Fruit fly (Drosophila melanogaster) whole organism, embryonic: ENCODE results near the gene GstD5.

ENCODE experiments used
- Abd-B ChIP-seq: fragments of 200-800 bp; sonication (Bioruptor generic); optimal IDR thresholded peaks from 2 replicates; lab custom pipeline; 2018; ENCODE audit warnings: missing biosample characterization, mild to moderate bottlenecking, missing genetic modification characterization, moderate library complexity
- Antp ChIP-seq: fragments of 200-800 bp; sonication (Bioruptor generic); optimal IDR thresholded peaks from 3 replicates; lab custom pipeline; 2016; ENCODE audit warnings: missing biosample characterization, missing genetic modification characterization
- B-H2 ChIP-seq: fragments of 200-800 bp; sonication (Bioruptor generic); optimal IDR thresholded peaks from 2 replicates; lab custom pipeline; 2018; ENCODE audit warnings: missing biosample characterization, mild to moderate bottlenecking, missing genetic modification characterization
- Bgb ChIP-seq: fragments of 200-800 bp; sonication (Bioruptor generic); IDR thresholded peaks from 2 replicates; pipeline ENCODE4 v1.3.6; 2022; ENCODE audit warnings: missing biosample characterization, missing genetic modification characterization; ENCODE audit not compliant: partially characterized antibody
- CG10147 ChIP-seq: fragments of 200-800 bp; sonication (Bioruptor generic); optimal IDR thresholded peaks from 2 replicates; lab custom pipeline; 2019; ENCODE audit warnings: missing biosample characterization, mild to moderate bottlenecking, missing genetic modification characterization, moderate library complexity
- CG10366 ChIP-seq: fragments of 200-800 bp; sonication (Bioruptor generic); IDR thresholded peaks from 2 replicates; pipeline ENCODE4 v1.3.6; 2022; ENCODE audit warnings: missing biosample characterization, missing genetic modification characterization
- CG10543 ChIP-seq: fragments of 200-800 bp; sonication (Bioruptor generic); optimal IDR thresholded peaks from 3 replicates; lab custom pipeline; 2017; ENCODE audit warnings: missing biosample characterization, mild to moderate bottlenecking, missing genetic modification characterization, moderate library complexity
- CG1233 ChIP-seq: fragments of 200-800 bp; sonication (Bioruptor generic); optimal IDR thresholded peaks from 4 replicates; lab custom pipeline; 2018; ENCODE audit warnings: missing biosample characterization, mild to moderate bottlenecking, missing genetic modification characterization
- CG1602 ChIP-seq: fragments of 200-800 bp; sonication (Bioruptor generic); optimal IDR thresholded peaks from 3 replicates; lab custom pipeline; 2016; ENCODE audit warnings: missing biosample characterization, missing genetic modification characterization
- CG18011 ChIP-seq: fragments of 200-800 bp; sonication (Bioruptor generic); optimal IDR thresholded peaks from 2 replicates; lab custom pipeline; 2017; ENCODE audit warnings: missing biosample characterization, missing genetic modification characterization, mild to moderate bottlenecking, moderate library complexity, missing genotype
- CG1832 ChIP-seq: fragments of 200-800 bp; sonication (Bioruptor generic); optimal IDR thresholded peaks from 2 replicates; lab custom pipeline; 2017; ENCODE audit warnings: missing biosample characterization, mild to moderate bottlenecking, missing genetic modification characterization, inconsistent platforms
- CG2129 ChIP-seq: fragments of 200-800 bp; sonication (Bioruptor generic); IDR thresholded peaks from 2 replicates; pipeline ENCODE4 v1.3.6; 2022; ENCODE audit warnings: missing biosample characterization, missing genetic modification characterization; ENCODE audit not compliant: partially characterized antibody
- CG32767 ChIP-seq: fragments of 200-800 bp; sonication (Bioruptor generic); IDR thresholded peaks from 2 replicates; pipeline ENCODE4 v1.3.6; 2022; ENCODE audit warnings: missing biosample characterization, missing genetic modification characterization
- CG32772 ChIP-seq: fragments of 200-800 bp; sonication (Bioruptor generic); IDR thresholded peaks from 2 replicates; pipeline ENCODE4 v1.3.6; 2022; ENCODE audit warnings: missing biosample characterization, missing genetic modification characterization
- CG4424 ChIP-seq: fragments of 200-800 bp; sonication (Bioruptor generic); optimal IDR thresholded peaks from 3 replicates; lab custom pipeline; 2016; ENCODE audit warnings: missing biosample characterization, missing genetic modification characterization
- CG5180 ChIP-seq: fragments of 200-800 bp; sonication (Bioruptor generic); optimal IDR thresholded peaks from 3 replicates; lab custom pipeline; 2017; ENCODE audit warnings: missing biosample characterization, missing genetic modification characterization, mild to moderate bottlenecking, moderate library complexity, missing genetic modification reagents
- Chrac-16 ChIP-seq: fragments of 200-800 bp; sonication (Bioruptor generic); optimal IDR thresholded peaks from 3 replicates; lab custom pipeline; 2016; ENCODE audit warnings: missing biosample characterization, missing genetic modification characterization
- D ChIP-seq, 2 experiments: fragments of 200-800 bp in 1 of 2; fragments of >200 bp in 1 of 2; sonication (Bioruptor generic) in 1 of 2; optimal IDR thresholded peaks; 2 replicates in 1 of 2; 3 replicates in 1 of 2; lab custom pipeline; 2017; ENCODE audit warnings: mild to moderate bottlenecking in 1 of 2, missing biosample characterization in 1 of 2, missing genetic modification characterization in 1 of 2, missing genetic modification reagents in 1 of 2
- ERR ChIP-seq: fragments of 200-800 bp; sonication (Bioruptor generic); optimal IDR thresholded peaks from 2 replicates; lab custom pipeline; 2016; ENCODE audit warnings: missing biosample characterization, missing genetic modification characterization
- Fer2 ChIP-seq: fragments of 200-800 bp; sonication (Bioruptor generic); optimal IDR thresholded peaks from 2 replicates; lab custom pipeline; 2018; ENCODE audit warnings: missing biosample characterization, mild to moderate bottlenecking, missing genetic modification characterization, moderate library complexity
- H2.0 ChIP-seq: fragments of 200-800 bp; sonication (Bioruptor generic); IDR thresholded peaks from 2 replicates; pipeline ENCODE4 v1.3.6; 2022; ENCODE audit warnings: missing biosample characterization, missing genetic modification characterization
- MESR4 ChIP-seq: fragments of 200-800 bp; sonication (Bioruptor generic); optimal IDR thresholded peaks from 2 replicates; lab custom pipeline; 2018; ENCODE audit warnings: missing biosample characterization, mild to moderate bottlenecking, missing genetic modification characterization, moderate library complexity
- Med ChIP-seq: fragments of 200-800 bp; sonication (Bioruptor generic); peaks from one replicate; lab custom pipeline; 2016; ENCODE audit warnings: missing biosample characterization, missing genetic modification characterization, mild to moderate bottlenecking, inconsistent platforms, moderate library complexity
- NC2α ChIP-seq: fragments of 200-800 bp; sonication (Bioruptor generic); optimal IDR thresholded peaks from 2 replicates; lab custom pipeline; 2016; ENCODE audit warnings: missing biosample characterization, missing genetic modification characterization
- NC2β ChIP-seq: fragments of 200-800 bp; sonication (Bioruptor generic); optimal IDR thresholded peaks from 2 replicates; lab custom pipeline; 2016; ENCODE audit warnings: missing biosample characterization, missing genetic modification characterization
- NfI ChIP-seq: fragments of 200-800 bp; sonication (Bioruptor generic); optimal IDR thresholded peaks from 3 replicates; lab custom pipeline; 2018; ENCODE audit warnings: missing biosample characterization, mild to moderate bottlenecking, missing genetic modification characterization, moderate library complexity
- Six4 ChIP-seq: fragments of 200-800 bp; sonication (Bioruptor generic); optimal IDR thresholded peaks from 2 replicates; lab custom pipeline; 2016; ENCODE audit warnings: missing biosample characterization, missing genetic modification characterization
- Sox102F ChIP-seq: fragments of 200-800 bp; sonication (Bioruptor generic); optimal IDR thresholded peaks from 2 replicates; lab custom pipeline; 2018; ENCODE audit warnings: missing biosample characterization, mild to moderate bottlenecking, missing genetic modification characterization, moderate library complexity
- Trl ChIP-seq, 3 experiments: fragments of >200 bp in 2 of 3; fragments of 200-800 bp in 1 of 3; sonication (Bioruptor generic) in 1 of 3; optimal IDR thresholded peaks; 2 replicates in 1 of 3; 3 replicates in 2 of 3; lab custom pipeline; 2016 to 2017; ENCODE audit warnings: missing biosample characterization in 1 of 3, missing genetic modification characterization in 1 of 3
- abd-A ChIP-seq: fragments of 200-800 bp; sonication (Bioruptor generic); optimal IDR thresholded peaks from 3 replicates; lab custom pipeline; 2019; ENCODE audit warnings: missing biosample characterization, mild to moderate bottlenecking, missing genetic modification characterization, moderate library complexity
- ara ChIP-seq: fragments of 200-800 bp; sonication (Bioruptor generic); IDR thresholded peaks from 2 replicates; pipeline ENCODE4 v1.3.6; 2022; ENCODE audit warnings: missing biosample characterization, missing genetic modification characterization
- cas ChIP-seq: fragments of 200-800 bp; sonication (Bioruptor generic); IDR thresholded peaks from 2 replicates; pipeline ENCODE4 v1.3.6; 2022; ENCODE audit warnings: missing biosample characterization, missing genetic modification characterization
- crol ChIP-seq: fragments of 200-800 bp; sonication (Bioruptor generic); IDR thresholded peaks from 2 replicates; pipeline ENCODE4 v1.3.6; 2022; ENCODE audit warnings: missing biosample characterization, missing genetic modification characterization
- dmrt99B ChIP-seq: fragments of 200-800 bp; sonication (Bioruptor generic); optimal IDR thresholded peaks from 2 replicates; lab custom pipeline; 2018; ENCODE audit warnings: missing biosample characterization, mild to moderate bottlenecking, missing genetic modification characterization, moderate library complexity
- emc ChIP-seq: fragments of 200-800 bp; sonication (Bioruptor generic); optimal IDR thresholded peaks from 2 replicates; lab custom pipeline; 2016; ENCODE audit warnings: missing biosample characterization, missing genetic modification characterization
- eve ChIP-seq, 2 experiments: fragments of >200 bp; optimal IDR thresholded peaks; 2 replicates each; lab custom pipeline; 2017; ENCODE audit warnings: missing biosample characterization in 2 of 2, missing genetic modification characterization in 2 of 2
- fd96Cb ChIP-seq: fragments of 200-800 bp; sonication (Bioruptor generic); optimal IDR thresholded peaks from 2 replicates; lab custom pipeline; 2018; ENCODE audit warnings: missing biosample characterization, mild to moderate bottlenecking, missing genetic modification characterization, moderate library complexity
- hbn ChIP-seq: fragments of 200-800 bp; sonication (Bioruptor generic); IDR thresholded peaks from 2 replicates; pipeline ENCODE4 v1.3.6; 2022; ENCODE audit warnings: missing biosample characterization, missing genetic modification characterization; ENCODE audit not compliant: partially characterized antibody
- jumu ChIP-seq: fragments of 200-800 bp; sonication (Bioruptor generic); optimal IDR thresholded peaks from 3 replicates; lab custom pipeline; 2016; ENCODE audit warnings: missing biosample characterization, missing genetic modification characterization
- luna ChIP-seq: fragments of 200-800 bp; sonication (Bioruptor generic); optimal IDR thresholded peaks from 2 replicates; lab custom pipeline; 2016; ENCODE audit warnings: missing biosample characterization, missing genetic modification characterization
- nom ChIP-seq: fragments of 200-800 bp; sonication (Bioruptor generic); optimal IDR thresholded peaks from 2 replicates; lab custom pipeline; 2017; ENCODE audit warnings: missing biosample characterization, missing genetic modification characterization, mild to moderate bottlenecking, moderate library complexity, missing genetic modification reagents
- psq ChIP-seq: fragments of 200-800 bp; sonication (Bioruptor generic); optimal IDR thresholded peaks from 2 replicates; lab custom pipeline; 2017; ENCODE audit warnings: missing biosample characterization, missing genetic modification characterization
- scrt ChIP-seq: fragments of 200-800 bp; sonication (Bioruptor generic); optimal IDR thresholded peaks from 2 replicates; lab custom pipeline; 2018; ENCODE audit warnings: missing biosample characterization, mild to moderate bottlenecking, missing genetic modification characterization, moderate library complexity
- sna ChIP-seq: fragments of 200-800 bp; sonication (Bioruptor generic); IDR thresholded peaks from 2 replicates; pipeline ENCODE4 v1.3.6; 2022; ENCODE audit warnings: missing biosample characterization, missing genetic modification characterization; ENCODE audit not compliant: partially characterized antibody
- tio ChIP-seq: fragments of 200-800 bp; sonication (Bioruptor generic); optimal IDR thresholded peaks from 2 replicates; lab custom pipeline; 2017; ENCODE audit warnings: missing biosample characterization, missing genetic modification characterization, inconsistent platforms
- unc-4 ChIP-seq: fragments of 200-800 bp; sonication (Bioruptor generic); IDR thresholded peaks from 2 replicates; pipeline ENCODE4 v1.3.6; 2022; ENCODE audit warnings: missing biosample characterization, missing genetic modification characterization; ENCODE audit not compliant: partially characterized antibody
- zfh2 ChIP-seq: fragments of 200-800 bp; sonication (Bioruptor generic); optimal IDR thresholded peaks from 2 replicates; lab custom pipeline; 2016; ENCODE audit warnings: missing biosample characterization, missing genetic modification characterization

GstD5 gene

DNA sequence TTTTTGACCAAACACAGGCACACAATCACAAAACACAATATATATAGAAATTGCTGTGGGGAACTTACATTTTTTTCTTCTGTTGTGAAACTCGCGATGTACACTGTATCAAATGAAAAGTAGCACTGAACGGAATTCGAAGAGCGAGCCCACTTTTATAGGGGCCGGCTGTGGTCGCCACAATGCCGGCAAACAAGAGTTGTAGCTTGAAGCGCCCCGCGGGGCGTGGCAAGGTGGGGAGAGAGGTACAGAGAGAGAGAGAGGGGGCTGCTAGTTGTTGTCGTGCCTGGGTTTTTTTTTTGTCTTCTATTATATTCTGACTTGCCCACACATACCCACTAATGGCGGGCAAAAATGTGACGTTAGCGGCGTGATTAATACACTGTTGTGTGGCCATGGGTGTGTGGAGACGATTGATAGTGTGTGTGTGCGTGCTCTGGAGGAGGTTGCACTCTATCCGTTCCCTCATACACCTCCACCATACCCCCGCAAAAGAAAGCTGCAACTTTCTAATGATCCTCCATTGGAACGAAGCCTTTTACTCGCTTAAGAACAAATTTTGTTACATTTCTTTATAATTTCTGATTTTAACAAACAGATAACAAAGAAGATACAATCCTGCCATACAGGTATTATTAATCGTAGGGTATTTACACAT, 6.3 kb upstream of the GstD5 start, which contains the start of gene GstD1 (continued):
- no peak for TF ChIP-seq zfh2 (GFP tag; lab: Kevin White, UChicago)
- TF ChIP-seq CG4424 (GFP tag; lab: Kevin White, UChicago) = peak; percentile 8
- no peak for TF ChIP-seq abd-A (tag; lab: Kevin White, UChicago)
- peak; percentile 63 for TF ChIP-seq Bgb (GFP tag; lab: Robert Waterston, UW)
- peak; percentile 84 for TF ChIP-seq Med (GFP tag; lab: Kevin White, UChicago)
- peak; percentile 76 for TF ChIP-seq CG32772
- TF ChIP-seq psq (GFP tag; lab: Kevin White, UChicago) = no peak
- TF ChIP-seq Abd-B (GFP tag; lab: Kevin White, UChicago) = peak; percentile 21
- TF ChIP-seq unc-4 = 0 out of 2 replicates have a peak, but pooled peaks have one; percentile 18
- TF ChIP-seq Trl (optimal IDR thresholded peaks at IDR 0.05; lab: Kevin White, UChicago) = peak; percentile 69 to 83
- peak; percentile 33 for TF ChIP-seq Trl (GFP tag; optimal IDR thresholded peaks at IDR 0.05; lab: Kevin White, UChicago)
- no peak for TF ChIP-seq D (optimal IDR thresholded peaks at IDR 0.05; lab: Kevin White, UChicago)
- TF ChIP-seq D (GFP tag; optimal IDR thresholded peaks at IDR 0.05; lab: Kevin White, UChicago) = no peak
- TF ChIP-seq tio (GFP tag; lab: Kevin White, UChicago) = peak; percentile 0
- peak; percentile 24 for TF ChIP-seq CG18011
- TF ChIP-seq B-H2 (GFP tag; lab: Kevin White, UChicago) = peak; percentile 79
- peak; percentile 51 for TF ChIP-seq Chrac-16 (GFP tag; lab: Kevin White, UChicago)
- no peak for TF ChIP-seq eve (GFP tag; optimal IDR thresholded peaks at IDR 0.05; lab: Kevin White, UChicago)
- TF ChIP-seq Antp (GFP tag; lab: Kevin White, UChicago) = peak; percentile 21
- peak; percentile 54 for TF ChIP-seq fd96Cb (tag; lab: Kevin White, UChicago)
- peak; percentile 66 for TF ChIP-seq ERR
- TF ChIP-seq scrt (GFP tag; lab: Kevin White, UChicago) = peak; percentile 35
- TF ChIP-seq dmrt99B (tag; lab: Kevin White, UChicago) = peak; percentile 55
- peak; percentile 89 for TF ChIP-seq CG10543
- peak; percentile 50 for TF ChIP-seq NC2α (GFP tag; lab: Kevin White, UChicago)
- no peak for TF ChIP-seq CG1602 (GFP tag; lab: Kevin White, UChicago)
- peak; percentile 52 for TF ChIP-seq nom (GFP tag; lab: Kevin White, UChicago)
- TF ChIP-seq Sox102F (GFP tag; lab: Kevin White, UChicago) = peak; percentile 29
- peak; percentile 26 for TF ChIP-seq luna (GFP tag; lab: Kevin White, UChicago)
- TF ChIP-seq H2.0 (GFP tag; lab: Robert Waterston, UW) = 0 out of 2 replicates have a peak, but pooled peaks have one; percentile 4
- peak; percentile 31 for TF ChIP-seq NfI (GFP tag; lab: Kevin White, UChicago)
- TF ChIP-seq crol = peak; percentile 100
- TF ChIP-seq emc (GFP tag; lab: Kevin White, UChicago) = peak; percentile 19
- TF ChIP-seq CG10366 (GFP tag; lab: Robert Waterston, UW) = peak; percentile 21; the same call in 1 of the 2 replicates
- TF ChIP-seq Six4 = peak; percentile 33
- TF ChIP-seq cas (GFP tag; lab: Robert Waterston, UW) = 0 out of 2 replicates have a peak, but pooled peaks have one; percentile 27
- no peak for TF ChIP-seq ara
- no peak for TF ChIP-seq CG32767
- TF ChIP-seq MESR4 = no peak
- TF ChIP-seq CG2129 = no peak
- no peak for TF ChIP-seq hbn (GFP tag; lab: Robert Waterston, UW)
- TF ChIP-seq NC2β = peak; percentile 38
- TF ChIP-seq CG5180 = no peak
- peak; percentile 39 for TF ChIP-seq jumu
- no peak for TF ChIP-seq Fer2 (tag; lab: Kevin White, UChicago)
- TF ChIP-seq CG1832 (GFP tag; lab: Kevin White, UChicago) = no peak
- TF ChIP-seq CG10147 (GFP tag; lab: Kevin White, UChicago) = peak; percentile 76
- TF ChIP-seq sna = 0 out of 2 replicates have a peak, but pooled peaks have one; percentile 38
- peak; percentile 4 for TF ChIP-seq CG1233 (GFP tag; lab: Kevin White, UChicago)
